Worm (Caenorhabditis elegans) whole organism, L4 larva: ENCODE data around the gene C06C3.10.

Source experiments
- F49E8.2 ChIP-seq: sonication (generic microtip); optimal IDR thresholded peaks from 2 replicates; lab custom pipeline; 2016; ENCODE audit warnings: missing compliant biosample characterization, mild to moderate bottlenecking, missing genetic modification characterization, borderline replicate concordance
- R02D3.7 ChIP-seq: fragments of 150-350 bp; sonication (generic microtip); optimal IDR thresholded peaks from 3 replicates; lab custom pipeline; 2014; ENCODE audit warnings: missing biosample characterization, missing genetic modification characterization
- T20F7.1 ChIP-seq: fragments of 200-800 bp; sonication (Bioruptor generic); optimal IDR thresholded peaks from 2 replicates; lab custom pipeline; 2018; ENCODE audit warnings: mild to moderate bottlenecking, missing genetic modification characterization, missing compliant biosample characterization
- ZK546.5 ChIP-seq, 2 experiments: sonication (generic microtip); optimal IDR thresholded peaks; 2 replicates each; lab custom pipeline; 2017; ENCODE audit warnings: missing biosample characterization in 2 of 2, missing genetic modification characterization in 2 of 2
- daf-12 ChIP-seq: fragments of 150-350 bp; optimal IDR thresholded peaks from 2 replicates; lab custom pipeline; 2014; ENCODE audit warnings: missing biosample characterization, missing genetic modification reagents, missing genetic modification characterization
- fkh-10 ChIP-seq: fragments of 150-350 bp; optimal IDR thresholded peaks from 2 replicates; lab custom pipeline; 2014; ENCODE audit warnings: missing biosample characterization, missing genetic modification reagents, missing genetic modification characterization
- fos-1 ChIP-seq: fragments of 150-350 bp; optimal IDR thresholded peaks from 2 replicates; lab custom pipeline; 2014; ENCODE audit warnings: missing biosample characterization, missing genetic modification characterization
- lin-13 ChIP-seq: fragments of 150-350 bp; optimal IDR thresholded peaks from 2 replicates; lab custom pipeline; 2014; ENCODE audit warnings: missing biosample characterization, missing genetic modification reagents, missing genetic modification characterization
- nhr-77 ChIP-seq: fragments of 150-350 bp; optimal IDR thresholded peaks from 2 replicates; lab custom pipeline; 2014; ENCODE audit warnings: missing biosample characterization, missing genetic modification characterization
- php-3 ChIP-seq: fragments of 200-800 bp; sonication (Bioruptor generic); IDR thresholded peaks from 2 replicates; pipeline ENCODE4 v1.3.6; 2022; ENCODE audit warnings: missing genetic modification reagents, missing genetic modification characterization, missing compliant biosample characterization
- rbr-2 ChIP-seq: sonication (generic microtip); optimal IDR thresholded peaks from 2 replicates; lab custom pipeline; 2016; ENCODE audit warnings: missing genotype, missing genetic modification characterization, missing compliant biosample characterization
- unc-130 ChIP-seq: sonication (generic microtip); optimal IDR thresholded peaks from 2 replicates; lab custom pipeline; 2016; ENCODE audit warnings: missing genetic modification reagents, missing genetic modification characterization, missing compliant biosample characterization
- zag-1 ChIP-seq: fragments of 150-350 bp; optimal IDR thresholded peaks from 2 replicates; lab custom pipeline; 2014; ENCODE audit warnings: missing biosample characterization, missing genetic modification characterization
- ztf-11 ChIP-seq: fragments of 150-350 bp; optimal IDR thresholded peaks from 2 replicates; lab custom pipeline; 2014; ENCODE audit warnings: missing biosample characterization, missing genetic modification characterization

- TF ChIP-seq daf-12 (tag; lab: Kevin White, UChicago) (no peak), fos-1 (tag; lab: Kevin White, UChicago) (no peak), ztf-11 (tag; lab: Kevin White, UChicago) (no peak), php-3 (GFP tag; lab: Robert Waterston, UW) (no peak), F49E8.2 (tag; lab: Kevin White, UChicago) (no peak), R02D3.7 (tag; lab: Kevin White, UChicago) (no peak), lin-13 (no peak), nhr-77 (tag; lab: Kevin White, UChicago) (no peak), fkh-10 (GFP tag; lab: Kevin White, UChicago) (no peak), ZK546.5 (tag; optimal IDR thresholded peaks at IDR 0.05; lab: Kevin White, UChicago) (no peak), zag-1 (tag; lab: Kevin White, UChicago) (no peak), T20F7.1 (GFP tag; lab: Kevin White, UChicago) (no peak), rbr-2 (tag; lab: Kevin White, UChicago) (no peak), unc-130 (GFP tag; lab: Kevin White, UChicago) (no peak)
These were observed 40.4 kb downstream of the C06C3.10 start for ce11 chrII:9336651-9337050.
